Fruit fly (Drosophila melanogaster) whole organism, prepupa: ENCODE results near the gene CG4970.
A peak's percentile ranks its signal among the peaks of the same experiment; 100 is the strongest.

Source experiments
- Blimp-1 ChIP-seq: fragments of 200-800 bp; sonication (Bioruptor generic); optimal IDR thresholded peaks from 3 replicates; lab custom pipeline; 2017; ENCODE audit warnings: missing biosample characterization, missing genetic modification characterization, mild to moderate bottlenecking, moderate library complexity, missing genetic modification reagents
- CG10631 ChIP-seq: fragments of 200-800 bp; sonication (Bioruptor generic); optimal IDR thresholded peaks from 2 replicates; lab custom pipeline; 2016; ENCODE audit warnings: missing biosample characterization, missing genetic modification characterization
- CG10669 ChIP-seq: fragments of 200-800 bp; sonication (Bioruptor generic); optimal IDR thresholded peaks from 3 replicates; lab custom pipeline; 2018; ENCODE audit warnings: missing biosample characterization, mild to moderate bottlenecking, missing genetic modification characterization, moderate library complexity
- CG11294 ChIP-seq: fragments of 200-800 bp; sonication (Bioruptor generic); IDR thresholded peaks from 2 replicates; pipeline ENCODE4 v1.3.6; 2022; ENCODE audit warnings: missing biosample characterization, missing genetic modification characterization
- CG11762 ChIP-seq: fragments of 200-800 bp; sonication (Bioruptor generic); optimal IDR thresholded peaks from 3 replicates; lab custom pipeline; 2016; ENCODE audit warnings: missing biosample characterization, missing genetic modification characterization; ENCODE audit not compliant: insufficient read depth
- CG11902 ChIP-seq: fragments of 200-800 bp; sonication (Bioruptor generic); optimal IDR thresholded peaks from 3 replicates; lab custom pipeline; 2016; ENCODE audit warnings: missing biosample characterization, missing genetic modification characterization
- CG15336 ChIP-seq: fragments of 200-800 bp; sonication (Bioruptor generic); IDR thresholded peaks from 2 replicates; pipeline ENCODE4 v1.3.6; 2022; ENCODE audit warnings: missing biosample characterization, missing genetic modification characterization
- CG3032 ChIP-seq: fragments of 200-800 bp; optimal IDR thresholded peaks from 2 replicates; lab custom pipeline; 2019; ENCODE audit warnings: missing biosample characterization, mild to moderate bottlenecking, missing genetic modification characterization, moderate library complexity
- CG31627 ChIP-seq: fragments of 200-800 bp; sonication (Bioruptor generic); optimal IDR thresholded peaks from 3 replicates; lab custom pipeline; 2016; ENCODE audit warnings: missing biosample characterization, missing genetic modification characterization
- CG32006 ChIP-seq: fragments of 200-800 bp; sonication (Bioruptor generic); optimal IDR thresholded peaks from 3 replicates; lab custom pipeline; 2017; ENCODE audit warnings: missing biosample characterization, mild to moderate bottlenecking, missing genetic modification characterization
- CG34406 ChIP-seq: fragments of 200-800 bp; sonication (Bioruptor generic); optimal IDR thresholded peaks from 3 replicates; lab custom pipeline; 2016; ENCODE audit warnings: missing biosample characterization, missing genetic modification characterization
- CG3919 ChIP-seq: fragments of 200-800 bp; sonication (Bioruptor generic); optimal IDR thresholded peaks from 3 replicates; lab custom pipeline; 2016; ENCODE audit warnings: missing biosample characterization, missing genetic modification characterization
- CG4318 ChIP-seq: fragments of 200-800 bp; sonication (Bioruptor generic); optimal IDR thresholded peaks from 3 replicates; lab custom pipeline; 2017; ENCODE audit warnings: missing biosample characterization, mild to moderate bottlenecking, missing genetic modification characterization
- CG6163 ChIP-seq: fragments of 200-800 bp; sonication (Bioruptor generic); IDR thresholded peaks from 3 replicates; pipeline ENCODE4 v1.3.6; 2022; ENCODE audit warnings: missing biosample characterization, missing genetic modification characterization
- CG6276 ChIP-seq: fragments of 200-800 bp; sonication (Bioruptor generic); optimal IDR thresholded peaks from 2 replicates; lab custom pipeline; 2017; ENCODE audit warnings: missing biosample characterization, mild to moderate bottlenecking, missing genetic modification characterization
- CG6792 ChIP-seq: fragments of 200-800 bp; sonication (Bioruptor generic); optimal IDR thresholded peaks from 3 replicates; lab custom pipeline; 2016; ENCODE audit warnings: missing biosample characterization, missing genetic modification characterization
- CG6854 ChIP-seq: fragments of 200-800 bp; sonication (Bioruptor generic); optimal IDR thresholded peaks from 2 replicates; lab custom pipeline; 2017; ENCODE audit warnings: missing biosample characterization, mild to moderate bottlenecking, missing genetic modification characterization
- CG7368 ChIP-seq: fragments of 200-800 bp; sonication (Bioruptor generic); optimal IDR thresholded peaks from 3 replicates; lab custom pipeline; 2016; ENCODE audit warnings: missing biosample characterization, missing genetic modification characterization
- CG8119 ChIP-seq: fragments of 200-800 bp; sonication (Bioruptor generic); IDR thresholded peaks from 3 replicates; pipeline ENCODE4 v1.3.6; 2022; ENCODE audit warnings: missing biosample characterization, missing genetic modification characterization
- CG8632 ChIP-seq: fragments of 200-800 bp; sonication (Bioruptor generic); optimal IDR thresholded peaks from 3 replicates; lab custom pipeline; 2016; ENCODE audit warnings: missing biosample characterization, missing genetic modification characterization
- Eip75B ChIP-seq: fragments of 200-800 bp; sonication (Bioruptor generic); optimal IDR thresholded peaks from 3 replicates; lab custom pipeline; 2016; ENCODE audit warnings: missing biosample characterization, missing genetic modification characterization
- Eip78C ChIP-seq: fragments of 200-800 bp; sonication (Bioruptor generic); peaks from one replicate; lab custom pipeline; 2016; ENCODE audit warnings: missing biosample characterization, missing genetic modification characterization
- Gug ChIP-seq: fragments of 200-800 bp; sonication (Bioruptor generic); IDR thresholded peaks from 2 replicates; pipeline ENCODE4 v1.3.6; 2022; ENCODE audit warnings: missing biosample characterization, missing genetic modification characterization
- Hr4 ChIP-seq: fragments of 200-800 bp; sonication (Bioruptor generic); optimal IDR thresholded peaks from 3 replicates; lab custom pipeline; 2016; ENCODE audit warnings: missing biosample characterization, missing genetic modification characterization
- Lpt ChIP-seq: fragments of 200-800 bp; sonication (Bioruptor generic); optimal IDR thresholded peaks from 3 replicates; lab custom pipeline; 2016; ENCODE audit warnings: missing biosample characterization, missing genetic modification characterization
- Met ChIP-seq: fragments of 200-800 bp; sonication (Bioruptor generic); optimal IDR thresholded peaks from 3 replicates; lab custom pipeline; 2016; ENCODE audit warnings: missing biosample characterization, missing genetic modification characterization
- OdsH ChIP-seq: fragments of 200-800 bp; sonication (Bioruptor generic); optimal IDR thresholded peaks from 3 replicates; lab custom pipeline; 2016; ENCODE audit warnings: missing biosample characterization, missing genetic modification characterization
- Sox102F ChIP-seq: fragments of 200-800 bp; sonication (Bioruptor generic); optimal IDR thresholded peaks from 2 replicates; lab custom pipeline; 2016; ENCODE audit warnings: missing biosample characterization, mild to moderate bottlenecking, missing genetic modification characterization
- Sox14 ChIP-seq: fragments of 200-800 bp; sonication (Bioruptor generic); optimal IDR thresholded peaks from 3 replicates; lab custom pipeline; 2016; ENCODE audit warnings: missing biosample characterization, missing genetic modification characterization
- Sox15 ChIP-seq: fragments of 200-800 bp; sonication (Bioruptor generic); optimal IDR thresholded peaks from 3 replicates; lab custom pipeline; 2016; ENCODE audit warnings: missing biosample characterization, missing genetic modification characterization
- acj6 ChIP-seq: fragments of 200-800 bp; sonication (Bioruptor generic); optimal IDR thresholded peaks from 3 replicates; lab custom pipeline; 2016; ENCODE audit warnings: missing biosample characterization, missing genetic modification characterization
- cyc ChIP-seq: fragments of 200-800 bp; sonication (Bioruptor generic); optimal IDR thresholded peaks from 3 replicates; lab custom pipeline; 2016; ENCODE audit warnings: missing biosample characterization, missing genetic modification characterization
- dac ChIP-seq: fragments of 200-800 bp; sonication (Bioruptor generic); optimal IDR thresholded peaks from 2 replicates; lab custom pipeline; 2017; ENCODE audit warnings: missing biosample characterization, mild to moderate bottlenecking, missing genetic modification characterization
- eg ChIP-seq: fragments of 200-800 bp; sonication (Bioruptor generic); IDR thresholded peaks from 3 replicates; pipeline ENCODE4 v1.3.6; 2022; ENCODE audit warnings: missing biosample characterization, missing genetic modification characterization
- esn ChIP-seq: fragments of 200-800 bp; sonication (Bioruptor generic); optimal IDR thresholded peaks from 2 replicates; lab custom pipeline; 2016; ENCODE audit warnings: missing biosample characterization, mild to moderate bottlenecking, missing genetic modification characterization, moderate library complexity
- fd85E ChIP-seq: fragments of 200-800 bp; sonication (Bioruptor generic); optimal IDR thresholded peaks from 3 replicates; lab custom pipeline; 2016; ENCODE audit warnings: missing biosample characterization, missing genetic modification characterization
- fkh ChIP-seq: fragments of 200-800 bp; sonication (Bioruptor generic); optimal IDR thresholded peaks from 3 replicates; lab custom pipeline; 2017; ENCODE audit warnings: missing biosample characterization, mild to moderate bottlenecking, missing genetic modification characterization, moderate library complexity
- net ChIP-seq: fragments of 200-800 bp; sonication (Bioruptor generic); optimal IDR thresholded peaks from 3 replicates; lab custom pipeline; 2016; ENCODE audit warnings: missing biosample characterization, missing genetic modification characterization
- pdm3 ChIP-seq: fragments of 200-800 bp; sonication (Bioruptor generic); optimal IDR thresholded peaks from 3 replicates; lab custom pipeline; 2016; ENCODE audit warnings: missing biosample characterization, missing genetic modification characterization
- salr ChIP-seq, 2 experiments: fragments of 200-800 bp; sonication (Bioruptor generic); optimal IDR thresholded peaks; 3 replicates each; lab custom pipeline; 2016 to 2018; ENCODE audit warnings: missing biosample characterization in 2 of 2, missing genetic modification characterization in 2 of 2, mild to moderate bottlenecking in 1 of 2
- spab ChIP-seq: fragments of 200-800 bp; sonication (Bioruptor generic); optimal IDR thresholded peaks from 2 replicates; lab custom pipeline; 2017; ENCODE audit warnings: missing biosample characterization, mild to moderate bottlenecking, missing genetic modification characterization, missing genetic modification reagents
- svp ChIP-seq: fragments of 200-800 bp; sonication (Bioruptor generic); peaks from one replicate; lab custom pipeline; 2016; ENCODE audit warnings: missing biosample characterization, missing genetic modification characterization
- vri ChIP-seq: fragments of 200-800 bp; sonication (Bioruptor generic); optimal IDR thresholded peaks from 3 replicates; lab custom pipeline; 2016; ENCODE audit warnings: missing biosample characterization, mild to moderate bottlenecking, missing genetic modification characterization

Gene CG4970

dm6 chr2L:11501427-11501968 lies 15.7 kb upstream of the CG4970 start, which contains the start of gene spz4:
TSS of gene spz4 (plus strand) at chr2L:11501715.
- TF ChIP-seq Eip78C = no peak
- TF ChIP-seq CG3032 (tag; lab: Kevin White, UChicago) = no peak
- TF ChIP-seq CG6276 = peak; percentile 16
- TF ChIP-seq Gug (GFP tag; lab: Robert Waterston, UW) = no peak
- TF ChIP-seq dac (GFP tag; lab: Kevin White, UChicago) = no peak
- TF ChIP-seq CG6792 (GFP tag; lab: Kevin White, UChicago) = peak; percentile 15
- TF ChIP-seq OdsH = peak; percentile 27
- TF ChIP-seq net (GFP tag; lab: Kevin White, UChicago) = no peak
- TF ChIP-seq fkh (GFP tag; lab: Kevin White, UChicago) = no peak
- no peak for TF ChIP-seq pdm3 (GFP tag; lab: Kevin White, UChicago)
- TF ChIP-seq eg (GFP tag; lab: Robert Waterston, UW) = peak; percentile 65
- TF ChIP-seq CG34406 = peak; percentile 20
- peak; percentile 19 for TF ChIP-seq svp
- TF ChIP-seq CG32006 (GFP tag; lab: Kevin White, UChicago) = peak; percentile 74
- TF ChIP-seq CG31627 (GFP tag; lab: Kevin White, UChicago) = no peak
- peak; percentile 73 for TF ChIP-seq CG8119 (GFP tag; lab: Robert Waterston, UW)
- TF ChIP-seq CG3919 (GFP tag; lab: Kevin White, UChicago) = peak; percentile 9
- no peak for TF ChIP-seq Eip75B
- TF ChIP-seq CG11762 (GFP tag; lab: Kevin White, UChicago) = no peak
- TF ChIP-seq esn = peak; percentile 11
- TF ChIP-seq CG11294 (GFP tag; lab: Robert Waterston, UW) = peak; percentile 45; the same call in 1 of the 2 replicates
- no peak for TF ChIP-seq Sox14 (GFP tag; lab: Kevin White, UChicago)
- TF ChIP-seq CG4318 (GFP tag; lab: Kevin White, UChicago) = peak; percentile 20
- TF ChIP-seq CG6854 (GFP tag; lab: Kevin White, UChicago) = no peak
- TF ChIP-seq acj6 (GFP tag; lab: Kevin White, UChicago) = peak; percentile 18
- TF ChIP-seq fd85E (GFP tag; lab: Kevin White, UChicago) = no peak
- TF ChIP-seq CG8632 (GFP tag; lab: Kevin White, UChicago) = peak; percentile 6
- no peak for TF ChIP-seq CG10669 (GFP tag; lab: Kevin White, UChicago)
- no peak for TF ChIP-seq cyc
- peak; percentile 24 for TF ChIP-seq CG10631 (GFP tag; lab: Kevin White, UChicago)
- no peak for TF ChIP-seq vri (GFP tag; lab: Kevin White, UChicago)
- peak in 1 of 2 experiments; percentile 28 for TF ChIP-seq salr (GFP tag; optimal IDR thresholded peaks at IDR 0.05; lab: Kevin White, UChicago)
- peak; percentile 56 for TF ChIP-seq CG15336 (GFP tag; lab: Robert Waterston, UW)
- TF ChIP-seq spab (GFP tag; lab: Kevin White, UChicago) = no peak
- TF ChIP-seq Hr4 (GFP tag; lab: Kevin White, UChicago) = peak; percentile 31

dm6 chr2L:11502698-11503097 lies 14.5 kb upstream of the CG4970 start:
- TF ChIP-seq Blimp-1 (GFP tag; lab: Kevin White, UChicago) = peak; percentile 48
- no peak for TF ChIP-seq CG11902 (GFP tag; lab: Kevin White, UChicago)
- no peak for TF ChIP-seq CG6276
- TF ChIP-seq, all 60 proteins: peak for 1

- TF ChIP-seq fd85E (GFP tag; lab: Kevin White, UChicago) (no peak), CG7368 (GFP tag; lab: Kevin White, UChicago) (no peak), CG15336 (GFP tag; lab: Robert Waterston, UW) (peak; percentile 85), CG6163 (GFP tag; lab: Robert Waterston, UW) (peak; percentile 63; the same call in 2 of the 3 replicates), Sox15 (no peak), fkh (GFP tag; lab: Kevin White, UChicago) (no peak), Eip75B (no peak), CG4318 (GFP tag; lab: Kevin White, UChicago) (peak; percentile 51), CG6854 (GFP tag; lab: Kevin White, UChicago) (no peak), Lpt (no peak), CG8119 (GFP tag; lab: Robert Waterston, UW) (peak; percentile 85), Gug (GFP tag; lab: Robert Waterston, UW) (peak; percentile 25; the same call in 1 of the 2 replicates), net (GFP tag; lab: Kevin White, UChicago) (peak; percentile 53), Sox102F (no peak), CG8632 (GFP tag; lab: Kevin White, UChicago) (peak; percentile 34), eg (GFP tag; lab: Robert Waterston, UW) (peak; percentile 80), dac (GFP tag; lab: Kevin White, UChicago) (peak; percentile 19), spab (GFP tag; lab: Kevin White, UChicago) (no peak), CG3032 (tag; lab: Kevin White, UChicago) (no peak), CG34406 (peak; percentile 32), CG3919 (GFP tag; lab: Kevin White, UChicago) (no peak), CG6792 (GFP tag; lab: Kevin White, UChicago) (peak; percentile 26), Blimp-1 (GFP tag; lab: Kevin White, UChicago) (peak; percentile 98), Met (GFP tag; lab: Kevin White, UChicago) (no peak), CG32006 (GFP tag; lab: Kevin White, UChicago) (peak; percentile 82)
Observed at dm6 chr2L:11504896-11505569, 12.2 kb upstream of the CG4970 start.
